Fruit fly (Drosophila melanogaster): ENCODE results near the gene Dd.

Dd gene

dm6 chrX:21362878-21363277 lies 39.1 kb upstream of the Dd start, which contains the start of the genes bbx and waw (continued):
- TF ChIP-seq Sox14 (GFP tag; optimal IDR thresholded peaks at IDR 0.05) = peak; percentile 4
- no peak for TF ChIP-seq CG10631 (GFP tag; optimal IDR thresholded peaks at IDR 0.05)
- TF ChIP-seq vri (GFP tag; optimal IDR thresholded peaks at IDR 0.05) = peak; percentile 99
- TF ChIP-seq CG3032 (tag; optimal IDR thresholded peaks at IDR 0.05) = peak; percentile 19
- TF ChIP-seq topi (GFP tag; optimal IDR thresholded peaks at IDR 0.05) = peak; percentile 19
- TF ChIP-seq CG6792 (GFP tag; optimal IDR thresholded peaks at IDR 0.05) = no peak
- TF ChIP-seq fd59A (GFP tag; optimal IDR thresholded peaks at IDR 0.05) = no peak

DNA sequence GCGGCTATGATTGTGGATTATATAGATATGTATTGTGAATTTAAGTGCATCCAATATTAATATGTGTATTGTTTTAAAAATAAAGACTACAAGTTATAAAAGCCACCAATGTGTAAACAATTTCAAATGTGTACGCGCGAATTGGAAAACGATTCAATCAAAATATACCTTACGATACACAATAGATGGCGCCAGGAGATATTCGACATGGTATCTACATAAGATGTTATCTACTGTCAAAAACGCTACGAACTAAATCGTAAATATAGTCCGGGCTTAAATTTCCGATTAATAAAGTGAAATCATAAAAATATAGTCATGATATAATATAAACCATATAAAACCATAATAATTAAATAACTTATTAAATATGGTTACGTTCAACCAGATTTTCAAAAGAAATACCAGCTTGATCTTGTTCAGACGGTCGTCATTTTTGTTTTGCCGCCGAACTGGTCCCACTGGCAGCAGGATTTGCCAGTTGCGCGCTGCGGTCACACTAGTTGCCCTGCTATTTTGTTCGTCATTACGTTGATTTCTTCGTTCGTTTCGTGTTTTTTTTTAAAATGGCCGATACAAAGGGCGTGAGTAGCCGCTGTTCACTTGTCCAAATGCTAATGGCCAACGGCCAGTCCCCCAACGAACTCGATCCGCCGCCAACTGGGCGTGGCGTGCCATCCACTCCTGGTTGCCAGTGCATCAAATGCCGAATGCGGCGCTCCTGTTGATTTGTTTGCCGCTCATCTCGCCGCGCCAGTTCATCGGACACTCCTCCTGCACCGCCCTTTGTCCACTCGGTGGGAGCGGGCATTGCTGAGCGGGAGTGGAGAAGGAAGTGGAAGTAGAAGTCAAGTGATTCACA lies 34.2 kb upstream of the Dd start, which contains the start of gene Septin1:
Gene Septin1 (plus strand): TSS at position 477 of the 862 bp plus-strand sequence.
- TF ChIP-seq CG6808 (GFP tag; optimal IDR thresholded peaks at IDR 0.05) (peak; percentile 4), fkh (GFP tag; optimal IDR thresholded peaks at IDR 0.05) (peak; percentile 72), svp (GFP tag) (peak; percentile 77), CG9139 (GFP tag; optimal IDR thresholded peaks at IDR 0.05) (no peak), CG6854 (GFP tag; optimal IDR thresholded peaks at IDR 0.05) (peak; percentile 49), Sox14 (GFP tag; optimal IDR thresholded peaks at IDR 0.05) (peak; percentile 87), CG1621 (tag; optimal IDR thresholded peaks at IDR 0.05) (no peak), CG15336 (GFP tag; IDR thresholded peaks at IDR 0.05) (0 out of 2 replicates have a peak, but pooled peaks have one; percentile 16), Eip78C (GFP tag) (peak; percentile 64)

DNA sequence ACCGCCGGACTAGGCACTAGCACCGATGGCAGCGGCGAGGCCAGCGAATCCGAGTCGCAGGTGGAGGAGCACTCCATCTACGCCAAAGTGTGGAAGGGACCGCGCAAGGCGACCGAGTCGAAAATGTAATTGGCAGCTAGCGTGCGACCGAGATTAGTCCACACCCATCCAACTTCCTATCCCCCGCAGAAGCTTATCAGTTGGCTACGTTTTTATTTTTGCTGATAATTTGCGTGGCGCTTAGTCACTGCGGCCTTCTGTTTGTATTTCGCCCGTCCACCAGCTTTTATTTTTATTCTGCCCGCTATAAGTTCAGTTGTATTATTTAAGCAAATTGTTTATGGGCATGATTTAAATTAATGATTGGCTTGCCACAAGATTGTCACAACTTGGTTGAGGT lies 29.7 kb upstream of the Dd start:
- TF ChIP-seq Eip93F (GFP tag; optimal IDR thresholded peaks at IDR 0.05) (no peak), vri (GFP tag; optimal IDR thresholded peaks at IDR 0.05) (peak; percentile 31)

DNA sequence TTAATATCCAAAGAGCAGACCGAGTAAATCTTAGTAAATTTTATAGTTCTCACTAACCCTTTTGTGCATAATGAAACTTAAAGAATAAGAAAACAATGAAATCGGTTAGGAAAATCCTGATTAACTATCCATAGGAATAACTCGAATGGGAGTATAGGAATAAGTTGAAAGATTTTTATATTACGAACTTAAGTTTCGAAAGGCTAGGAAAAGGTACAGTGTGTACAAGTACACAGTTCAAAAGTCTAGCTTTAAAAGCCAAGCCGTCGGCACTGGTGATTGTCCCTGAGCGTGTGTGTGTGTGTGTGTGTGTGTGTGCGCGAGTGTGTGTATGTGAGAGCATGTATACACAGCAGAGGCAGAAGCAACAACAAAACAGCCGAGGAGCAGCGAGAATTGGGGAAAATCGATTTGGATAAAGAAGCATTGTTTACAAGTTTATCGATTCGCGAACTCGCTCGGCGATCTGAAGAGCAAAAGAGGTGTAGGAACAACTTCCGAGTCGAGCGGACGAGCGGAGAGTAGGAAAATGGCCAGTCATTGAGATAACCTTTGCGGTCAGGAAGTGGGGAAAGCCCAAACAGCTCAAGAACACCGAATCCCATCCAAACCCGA lies 27.5 kb upstream of the Dd start:
- no peak for TF ChIP-seq net (GFP tag; optimal IDR thresholded peaks at IDR 0.05)
- TF ChIP-seq CG8319 (GFP tag; optimal IDR thresholded peaks at IDR 0.05) = no peak
- TF ChIP-seq CG15336 (GFP tag; IDR thresholded peaks at IDR 0.05) = no peak
- TF ChIP-seq Sox15 (GFP tag; optimal IDR thresholded peaks at IDR 0.05) = no peak
- no peak for TF ChIP-seq Smox (GFP tag; optimal IDR thresholded peaks at IDR 0.05)
- peak; percentile 43 for TF ChIP-seq svp (GFP tag)
- peak; percentile 58 for TF ChIP-seq Eip78C (GFP tag)
- no peak for TF ChIP-seq cyc (GFP tag; optimal IDR thresholded peaks at IDR 0.05)
- TF ChIP-seq lz (GFP tag; optimal IDR thresholded peaks at IDR 0.05) = peak; percentile 19
- no peak for TF ChIP-seq CG8119 (GFP tag; IDR thresholded peaks at IDR 0.05)

- TF ChIP-seq CG3919 (GFP tag; optimal IDR thresholded peaks at IDR 0.05) (peak; percentile 72), CG7368 (GFP tag; optimal IDR thresholded peaks at IDR 0.05) (peak; percentile 19), CG34406 (GFP tag; optimal IDR thresholded peaks at IDR 0.05) (peak; percentile 63), svp (GFP tag) (peak; percentile 91), CG6276 (GFP tag; optimal IDR thresholded peaks at IDR 0.05) (no peak), Ets96B (tag; optimal IDR thresholded peaks at IDR 0.05) (peak; percentile 60), spab (GFP tag; optimal IDR thresholded peaks at IDR 0.05) (no peak), CG9139 (GFP tag; optimal IDR thresholded peaks at IDR 0.05) (no peak), dac (GFP tag; optimal IDR thresholded peaks at IDR 0.05) (peak; percentile 50), CG11294 (GFP tag; IDR thresholded peaks at IDR 0.05) (peak; percentile 23; the same call in 1 of the 2 replicates), CG6808 (GFP tag; optimal IDR thresholded peaks at IDR 0.05) (peak; percentile 53), net (GFP tag; optimal IDR thresholded peaks at IDR 0.05) (peak; percentile 48), CG16779 (tag; optimal IDR thresholded peaks at IDR 0.05) (no peak), CG15336 (GFP tag; IDR thresholded peaks at IDR 0.05) (peak; percentile 74), CG3032 (tag; optimal IDR thresholded peaks at IDR 0.05) (peak; percentile 66), Hr39 (GFP tag; optimal IDR thresholded peaks at IDR 0.05) (peak; percentile 87), cyc (GFP tag; optimal IDR thresholded peaks at IDR 0.05) (peak; percentile 75), fkh (GFP tag; optimal IDR thresholded peaks at IDR 0.05) (no peak), CG1621 (tag; optimal IDR thresholded peaks at IDR 0.05) (peak; percentile 28), CG8632 (GFP tag; optimal IDR thresholded peaks at IDR 0.05) (peak; percentile 70), Hr4 (GFP tag; optimal IDR thresholded peaks at IDR 0.05) (no peak), Eip78C (GFP tag) (peak; percentile 93), Eip93F (GFP tag; optimal IDR thresholded peaks at IDR 0.05) (no peak), topi (GFP tag; optimal IDR thresholded peaks at IDR 0.05) (peak; percentile 79), Sox15 (GFP tag; optimal IDR thresholded peaks at IDR 0.05) (peak; percentile 61), fd59A (GFP tag; optimal IDR thresholded peaks at IDR 0.05) (peak; percentile 52), Met (GFP tag; optimal IDR thresholded peaks at IDR 0.05) (peak; percentile 81), CG10631 (GFP tag; optimal IDR thresholded peaks at IDR 0.05) (peak; percentile 75), eg (GFP tag; IDR thresholded peaks at IDR 0.05) (peak; percentile 64), Sox102F (GFP tag; optimal IDR thresholded peaks at IDR 0.05) (peak; percentile 72)
These were observed 26.0 kb upstream of the Dd start, which contains the start of the genes peng and sol for dm6 chrX:21349800-21350309. TSS of gene peng (minus strand) at chrX:21349843. TSS of gene sol (plus strand) at chrX:21350280.
